Worm (Caenorhabditis elegans) whole organism, midembryonic: ENCODE results near the gene alh-6.

Source experiments
- cog-1 ChIP-seq: sonication (generic microtip); optimal IDR thresholded peaks from 2 replicates; lab custom pipeline; 2016; ENCODE audit warnings: missing genetic modification characterization, missing compliant biosample characterization
- flt-1 ChIP-seq: fragments of 200-800 bp; sonication (Bioruptor generic); IDR thresholded peaks from 2 replicates; pipeline ENCODE4 v1.3.6; 2022; ENCODE audit warnings: missing genetic modification characterization, missing compliant biosample characterization
- ref-1 ChIP-seq: fragments of 200-800 bp; sonication (Bioruptor generic); conservative IDR thresholded peaks from 2 replicates; pipeline ENCODE4 v1.3.6; 2022; ENCODE audit warnings: missing genetic modification reagents, missing genetic modification characterization, missing compliant biosample characterization

- TF ChIP-seq cog-1 (tag; lab: Kevin White, UChicago) = no peak
- no peak for TF ChIP-seq flt-1 (GFP tag; lab: Robert Waterston, UW)
- no peak for TF ChIP-seq ref-1
Observed at ce11 chrII:1338196-1338595, 28.3 kb upstream of the alh-6 start.
